Worm (Caenorhabditis elegans) whole organism, L2 larva: ENCODE data around the gene srh-20.

Experiments
- R02D3.7 ChIP-seq: fragments of 150-350 bp; optimal IDR thresholded peaks from 2 replicates; lab custom pipeline; 2014; ENCODE audit warnings: missing biosample characterization, missing genetic modification characterization
- aly-2 ChIP-seq: fragments of 150-350 bp; optimal IDR thresholded peaks from 2 replicates; lab custom pipeline; 2014; ENCODE audit warnings: missing biosample characterization, missing genetic modification characterization
- ama-1 ChIP-seq: fragments of 150-350 bp; optimal IDR thresholded peaks from 2 replicates; lab custom pipeline; 2018; ENCODE audit warnings: inconsistent platforms
- ceh-82 ChIP-seq: fragments of 150-350 bp; optimal IDR thresholded peaks from 2 replicates; lab custom pipeline; 2014; ENCODE audit warnings: missing biosample characterization, missing genetic modification characterization
- egl-27 ChIP-seq: sonication (generic microtip); optimal IDR thresholded peaks from 3 replicates; lab custom pipeline; 2017; ENCODE audit warnings: missing biosample characterization, missing genetic modification reagents, missing genetic modification characterization
- lin-11 ChIP-seq: fragments of 150-350 bp; sonication (generic microtip); optimal IDR thresholded peaks from 2 replicates; lab custom pipeline; 2014; ENCODE audit warnings: missing biosample characterization, missing genetic modification characterization, inconsistent platforms, mixed read lengths
- lin-13 ChIP-seq: fragments of 150-350 bp; optimal IDR thresholded peaks from 2 replicates; lab custom pipeline; 2014; ENCODE audit warnings: missing biosample characterization, missing genetic modification reagents, missing genetic modification characterization
- lin-39 ChIP-seq: fragments of 150-350 bp; optimal IDR thresholded peaks from 2 replicates; lab custom pipeline; 2014; ENCODE audit warnings: missing biosample characterization, missing genetic modification reagents, missing genetic modification characterization
- lsy-2 ChIP-seq, 2 experiments: fragments of 150-350 bp in 1 of 2; sonication (generic microtip) in 1 of 2; optimal IDR thresholded peaks; 2 replicates each; lab custom pipeline; 2014 to 2017; ENCODE audit warnings: missing biosample characterization in 2 of 2, missing genetic modification characterization in 2 of 2
- nhr-11 ChIP-seq: fragments of 150-350 bp; optimal IDR thresholded peaks from 2 replicates; lab custom pipeline; 2014; ENCODE audit warnings: missing biosample characterization, missing genetic modification characterization
- nhr-25 ChIP-seq: fragments of 150-350 bp; sonication (generic microtip); optimal IDR thresholded peaks from 3 replicates; lab custom pipeline; 2014; ENCODE audit warnings: missing biosample characterization, missing genetic modification characterization
- unc-62 ChIP-seq: fragments of 150-350 bp; optimal IDR thresholded peaks from 2 replicates; lab custom pipeline; 2014; ENCODE audit warnings: missing biosample characterization, missing genetic modification reagents, missing genetic modification characterization
- zag-1 ChIP-seq: fragments of 150-350 bp; optimal IDR thresholded peaks from 2 replicates; lab custom pipeline; 2014; ENCODE audit warnings: missing biosample characterization, missing genetic modification characterization
- ztf-11 ChIP-seq: sonication (generic microtip); optimal IDR thresholded peaks from 2 replicates; lab custom pipeline; 2017; ENCODE audit warnings: missing biosample characterization, missing genetic modification characterization

DNA sequence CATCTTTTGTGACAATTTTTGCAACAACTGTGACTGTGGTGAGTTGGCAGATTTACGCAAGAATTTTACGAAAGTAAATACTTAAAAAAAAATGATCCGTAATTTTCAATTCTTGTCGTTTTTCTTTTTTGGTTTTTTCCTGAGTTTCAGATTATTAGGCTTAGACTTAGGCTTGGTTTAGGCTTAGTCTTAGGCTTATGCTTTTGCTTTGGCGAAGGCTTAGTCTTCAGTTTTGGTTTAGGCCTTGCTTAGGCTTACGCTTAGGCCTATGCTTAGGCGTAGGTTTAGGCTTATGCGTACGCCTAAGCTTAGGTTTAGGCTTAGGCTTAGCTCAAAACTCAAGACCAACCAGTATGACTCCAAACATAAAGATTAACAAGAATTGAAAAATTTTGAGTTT, 32.9 kb downstream of the srh-20 start:
- TF ChIP-seq unc-62 (GFP tag; lab: Kevin White, UChicago) (no peak), lin-39 (no peak), nhr-11 (tag; lab: Kevin White, UChicago) (no peak), lin-13 (GFP tag; lab: Kevin White, UChicago) (no peak), ztf-11 (tag; lab: Kevin White, UChicago) (no peak), lin-11 (no peak), nhr-25 (tag; lab: Kevin White, UChicago) (no peak), aly-2 (tag; lab: Kevin White, UChicago) (no peak), lsy-2 (tag; optimal IDR thresholded peaks at IDR 0.05; lab: Kevin White, UChicago) (no peak), ceh-82 (tag; lab: Kevin White, UChicago) (no peak), R02D3.7 (no peak), egl-27 (tag; lab: Kevin White, UChicago) (no peak), zag-1 (tag; lab: Kevin White, UChicago) (no peak), ama-1 (lab: Kevin White, UChicago) (no peak)
